Fruit fly (Drosophila melanogaster): ENCODE results near the gene CG13926.

Gene CG13926

DNA sequence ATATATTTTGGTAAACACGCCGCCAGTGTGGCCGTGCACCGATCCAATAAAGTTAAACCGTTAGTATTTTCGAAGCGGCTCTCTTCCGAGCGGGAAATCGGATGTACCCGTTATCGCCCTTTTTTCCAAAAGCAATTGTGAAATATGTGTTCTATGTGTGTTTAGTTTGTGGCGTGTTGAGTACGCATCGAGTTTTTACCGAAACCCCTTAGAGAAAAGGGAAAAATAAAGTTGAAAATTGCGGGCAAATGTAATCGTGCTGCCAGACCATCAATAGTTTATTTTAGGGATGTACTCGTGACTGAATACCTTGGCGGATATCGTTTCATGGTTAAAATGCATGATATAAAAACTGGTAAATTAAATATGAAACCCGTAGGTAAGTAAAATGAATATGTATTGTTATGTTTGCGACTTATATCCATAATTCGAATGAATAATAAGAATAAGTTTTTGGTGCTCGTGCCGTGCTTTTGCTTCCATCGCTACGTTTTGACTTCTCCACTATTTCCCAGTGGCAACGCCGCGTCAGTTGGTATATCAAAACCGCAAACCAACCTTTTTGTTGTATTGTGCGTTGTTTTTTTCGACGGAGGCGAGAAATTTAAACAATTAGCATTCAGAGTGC lies 21.3 kb upstream of the CG13926 start, which contains the start of the genes Mettl2 and Bgb (continued):
- peak; percentile 61 for TF ChIP-seq CG33557 (GFP tag; optimal IDR thresholded peaks at IDR 0.05)
- TF ChIP-seq Gug (GFP tag; IDR thresholded peaks at IDR 0.05): peak; percentile 93
- TF ChIP-seq Oaz (GFP tag; IDR thresholded peaks at IDR 0.05): peak; percentile 49
- no peak for TF ChIP-seq tio (GFP tag; optimal IDR thresholded peaks at IDR 0.05)
- TF ChIP-seq Hmr (GFP tag; optimal IDR thresholded peaks at IDR 0.05): peak; percentile 63
- peak; percentile 60 for TF ChIP-seq disco-r (GFP tag; optimal IDR thresholded peaks at IDR 0.05)
- TF ChIP-seq otp (GFP tag; IDR thresholded peaks at IDR 0.05): 0 out of 3 replicates have a peak, but pooled peaks have one; percentile 34
- TF ChIP-seq CG2202 (tag; optimal IDR thresholded peaks at IDR 0.05): peak; percentile 1
- TF ChIP-seq B-H2 (GFP tag; optimal IDR thresholded peaks at IDR 0.05): no peak
- peak; percentile 71 for TF ChIP-seq Ada2b (GFP tag; IDR thresholded peaks at IDR 0.05)
- no peak for TF ChIP-seq CG12299 (tag; optimal IDR thresholded peaks at IDR 0.05)
- peak; percentile 63 for TF ChIP-seq D19B (GFP tag; optimal IDR thresholded peaks at IDR 0.05)
- no peak for TF ChIP-seq CG8281 (tag; optimal IDR thresholded peaks at IDR 0.05)
- no peak for TF ChIP-seq eve (GFP tag; optimal IDR thresholded peaks at IDR 0.05)
- TF ChIP-seq Max (GFP tag; optimal IDR thresholded peaks at IDR 0.05): peak; percentile 60
- no peak for TF ChIP-seq br (optimal IDR thresholded peaks at IDR 0.05)
- peak; percentile 47 for TF ChIP-seq vfl (GFP tag; optimal IDR thresholded peaks at IDR 0.05)
- TF ChIP-seq ind (GFP tag; optimal IDR thresholded peaks at IDR 0.05): peak; percentile 90
- no peak for TF ChIP-seq CG3838 (GFP tag; optimal IDR thresholded peaks at IDR 0.05)
- no peak for TF ChIP-seq CG5953 (GFP tag; IDR thresholded peaks at IDR 0.05)
- TF ChIP-seq CG14860 (GFP tag; IDR thresholded peaks at IDR 0.05; ENCODE audit: partially characterized antibody): peak; percentile 75
- TF ChIP-seq CG12769 (tag; optimal IDR thresholded peaks at IDR 0.05): no peak
- TF ChIP-seq row (GFP tag; IDR thresholded peaks at IDR 0.05): peak; percentile 95
- TF ChIP-seq CG7963 (GFP tag; IDR thresholded peaks at IDR 0.05; ENCODE audit: partially characterized antibody): peak; percentile 40; the same call in 2 of the 3 replicates
- peak; percentile 38; the same call in 1 of the 2 replicates for TF ChIP-seq peb (GFP tag; IDR thresholded peaks at IDR 0.05)
- TF ChIP-seq CG8290 (GFP tag; optimal IDR thresholded peaks at IDR 0.05): peak; percentile 57
- TF ChIP-seq CG8290 (tag; optimal IDR thresholded peaks at IDR 0.05): no peak

- TF ChIP-seq E2f2 (GFP tag; IDR thresholded peaks at IDR 0.05) (peak; percentile 44; the same call in 1 of the 2 replicates), pzg (GFP tag; optimal IDR thresholded peaks at IDR 0.05) (peak; percentile 1), dpn (GFP tag; optimal IDR thresholded peaks at IDR 0.05) (no peak), Dp (GFP tag; optimal IDR thresholded peaks at IDR 0.05) (peak; percentile 48), otp (GFP tag; IDR thresholded peaks at IDR 0.05) (no peak), ap (GFP tag; IDR thresholded peaks at IDR 0.05) (no peak), CG12155 (GFP tag; optimal IDR thresholded peaks at IDR 0.05) (peak; percentile 85), CG10543 (GFP tag; optimal IDR thresholded peaks at IDR 0.05) (no peak)
Observed at dm6 chr3L:1637652-1638051, 19.7 kb upstream of the CG13926 start, which contains the start of gene nSyb. TSS of gene nSyb (minus strand) at chr3L:1637752.

- TF ChIP-seq CG1832 (GFP tag; optimal IDR thresholded peaks at IDR 0.05) (peak; percentile 27), CG9932 (GFP tag; IDR thresholded peaks at IDR 0.05) (no peak), Trl (optimal IDR thresholded peaks at IDR 0.05) (peak; percentile 55 to 76), Trl (GFP tag; optimal IDR thresholded peaks at IDR 0.05) (no peak), pan (optimal IDR thresholded peaks at IDR 0.05) (no peak), pan (GFP tag; optimal IDR thresholded peaks at IDR 0.05 in 1 of 2, IDR thresholded peaks at IDR 0.05 in 1 of 2) (no peak), CG5180 (GFP tag; optimal IDR thresholded peaks at IDR 0.05) (no peak), Elba2 (GFP tag; optimal IDR thresholded peaks at IDR 0.05) (peak; percentile 12), z (GFP tag; IDR thresholded peaks at IDR 0.05) (0 out of 3 replicates have a peak, but pooled peaks have one; percentile 22), Med (GFP tag) (peak; percentile 50), seq (GFP tag; IDR thresholded peaks at IDR 0.05) (peak; percentile 37; the same call in 1 of the 2 replicates), dmrt11E (tag; optimal IDR thresholded peaks at IDR 0.05) (no peak), repo (GFP tag; optimal IDR thresholded peaks at IDR 0.05) (no peak)
Observed at dm6 chr3L:1636886-1637285, 18.9 kb upstream of the CG13926 start.
